Worm (Caenorhabditis elegans) whole organism, L2 larva: Measurements from ENCODE around the gene ant-1.3.

Source experiments
- aly-2 ChIP-seq: fragments of 150-350 bp; optimal IDR thresholded peaks from 2 replicates; lab custom pipeline; 2014; ENCODE audit warnings: missing biosample characterization, missing genetic modification characterization
- ama-1 ChIP-seq: fragments of 150-350 bp; optimal IDR thresholded peaks from 2 replicates; lab custom pipeline; 2018; ENCODE audit warnings: inconsistent platforms
- egl-27 ChIP-seq: sonication (generic microtip); optimal IDR thresholded peaks from 3 replicates; lab custom pipeline; 2017; ENCODE audit warnings: missing biosample characterization, missing genetic modification reagents, missing genetic modification characterization
- nhr-11 ChIP-seq: fragments of 150-350 bp; optimal IDR thresholded peaks from 2 replicates; lab custom pipeline; 2014; ENCODE audit warnings: missing biosample characterization, missing genetic modification characterization
- nhr-237 ChIP-seq: fragments of 150-350 bp; optimal IDR thresholded peaks from 2 replicates; lab custom pipeline; 2014; ENCODE audit warnings: missing biosample characterization, missing genetic modification characterization
- unc-55 ChIP-seq: fragments of 150-350 bp; sonication (generic microtip); optimal IDR thresholded peaks from 3 replicates; lab custom pipeline; 2014; ENCODE audit warnings: missing biosample characterization, missing genetic modification reagents, missing genetic modification characterization

DNA sequence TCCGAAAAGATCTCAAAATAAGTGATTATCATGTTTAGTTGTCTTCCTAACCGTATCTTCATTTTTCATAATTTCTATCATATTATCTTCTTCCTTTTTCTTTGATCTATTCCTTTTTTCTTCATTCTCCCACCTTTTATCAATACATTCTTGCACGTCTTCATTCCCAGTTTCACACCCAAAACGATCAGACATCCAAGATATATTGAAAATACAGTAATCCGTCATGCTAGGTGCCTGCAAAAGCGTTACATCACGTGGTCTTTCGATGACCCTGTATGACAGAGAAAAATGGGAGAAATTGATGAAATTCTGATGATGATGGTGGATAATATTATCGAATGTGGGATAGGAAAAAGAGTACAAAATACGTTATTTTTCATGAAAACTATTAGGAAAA, 36.7 kb downstream of the ant-1.3 start:
- TF ChIP-seq nhr-11 = no peak
- no peak for TF ChIP-seq unc-55 (GFP tag; lab: Kevin White, UChicago)
- no peak for TF ChIP-seq egl-27
- no peak for TF ChIP-seq nhr-237 (tag; lab: Kevin White, UChicago)
- TF ChIP-seq ama-1 (lab: Kevin White, UChicago) = no peak
- TF ChIP-seq aly-2 (tag; lab: Kevin White, UChicago) = no peak
